Fruit fly (Drosophila melanogaster): Measurements from ENCODE around the gene mRpL21.

Gene mRpL21

DNA sequence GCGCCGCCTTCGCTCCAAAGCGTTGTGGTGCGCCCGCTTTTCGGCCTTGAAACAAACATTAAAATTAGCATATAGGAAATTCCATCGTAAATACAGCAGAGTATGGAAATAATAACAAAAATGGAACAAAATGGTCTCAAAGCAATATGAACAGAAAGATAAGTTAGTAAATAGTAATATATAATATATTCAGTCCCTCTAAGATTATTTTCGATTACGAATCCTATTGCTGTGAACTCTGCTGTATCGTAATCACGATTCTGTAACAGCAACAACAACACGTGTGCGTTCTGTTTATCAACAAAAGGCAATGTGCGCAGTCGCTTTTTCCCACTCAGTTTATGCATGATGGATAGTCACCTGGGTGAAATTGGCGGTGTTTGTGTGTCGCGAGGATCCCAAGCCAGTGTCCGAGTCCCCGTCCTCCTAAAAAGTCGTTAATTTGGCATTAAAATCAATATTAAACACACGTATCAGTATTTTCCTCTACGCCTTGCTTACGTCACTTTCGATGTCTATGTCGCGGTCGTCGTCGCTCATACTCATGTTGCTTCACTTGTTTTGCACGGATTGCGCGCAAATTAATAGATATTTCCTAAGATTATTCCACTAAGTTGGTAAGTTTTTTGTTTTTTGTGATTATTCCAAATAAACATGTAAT lies 8.7 kb upstream of the mRpL21 start, which contains the start of the genes CG42374 and Mettl5 (continued):
- TF ChIP-seq CG1233 (GFP tag; optimal IDR thresholded peaks at IDR 0.05) (peak; percentile 47), odd (GFP tag; optimal IDR thresholded peaks at IDR 0.05) (no peak), dmrt99B (tag; optimal IDR thresholded peaks at IDR 0.05) (peak; percentile 47), HmgZ (tag; optimal IDR thresholded peaks at IDR 0.05) (peak; percentile 42), ro (GFP tag; IDR thresholded peaks at IDR 0.05) (no peak), fru (optimal IDR thresholded peaks at IDR 0.05) (no peak), inv (GFP tag; IDR thresholded peaks at IDR 0.05; ENCODE audit: partially characterized antibody) (no peak), Blimp-1 (GFP tag; optimal IDR thresholded peaks at IDR 0.05) (peak; percentile 18), HLH3B (GFP tag; IDR thresholded peaks at IDR 0.05) (peak; percentile 54; the same call in 1 of the 2 replicates), C15 (GFP tag; IDR thresholded peaks at IDR 0.05) (no peak), Doc3 (GFP tag; IDR thresholded peaks at IDR 0.05; ENCODE audit: partially characterized antibody) (no peak), CG6272 (GFP tag; IDR thresholded peaks at IDR 0.05) (no peak), CG6689 (GFP tag; IDR thresholded peaks at IDR 0.05) (peak; percentile 62; the same call in 1 of the 2 replicates), Lim3 (GFP tag; IDR thresholded peaks at IDR 0.05) (no peak), lab (GFP tag; optimal IDR thresholded peaks at IDR 0.05) (peak; percentile 59), Six4 (GFP tag; optimal IDR thresholded peaks at IDR 0.05) (no peak), ttk (GFP tag; IDR thresholded peaks at IDR 0.05) (no peak), gcm2 (GFP tag; optimal IDR thresholded peaks at IDR 0.05) (no peak), CG15601 (tag; optimal IDR thresholded peaks at IDR 0.05) (no peak), mirr (GFP tag; optimal IDR thresholded peaks at IDR 0.05) (no peak), mam (GFP tag; optimal IDR thresholded peaks at IDR 0.05) (no peak), Poxn (GFP tag; IDR thresholded peaks at IDR 0.05) (no peak), Vsx1 (GFP tag; optimal IDR thresholded peaks at IDR 0.05) (no peak), Doc2 (GFP tag; IDR thresholded peaks at IDR 0.05) (no peak), Fer3 (tag; optimal IDR thresholded peaks at IDR 0.05) (peak; percentile 45), nmo (GFP tag; optimal IDR thresholded peaks at IDR 0.05) (peak; percentile 15), CG17328 (GFP tag; IDR thresholded peaks at IDR 0.05) (no peak), peb (GFP tag; IDR thresholded peaks at IDR 0.05) (no peak), tio (GFP tag; optimal IDR thresholded peaks at IDR 0.05) (no peak), gfzf (GFP tag; optimal IDR thresholded peaks at IDR 0.05) (no peak), CG9437 (GFP tag; optimal IDR thresholded peaks at IDR 0.05) (no peak), ken (GFP tag; IDR thresholded peaks at IDR 0.05) (no peak), slp2 (GFP tag; optimal IDR thresholded peaks at IDR 0.05) (no peak), dan (GFP tag; IDR thresholded peaks at IDR 0.05) (no peak), pum (GFP tag; optimal IDR thresholded peaks at IDR 0.05) (no peak), lmd (GFP tag; IDR thresholded peaks at IDR 0.05) (peak; percentile 37), hkb (optimal IDR thresholded peaks at IDR 0.05) (no peak), hkb (GFP tag; IDR thresholded peaks at IDR 0.05) (peak; percentile 82), wek (GFP tag; optimal IDR thresholded peaks at IDR 0.05) (no peak), psq (GFP tag; optimal IDR thresholded peaks at IDR 0.05) (no peak), Ada2b (GFP tag; IDR thresholded peaks at IDR 0.05) (peak; percentile 22; the same call in 1 of the 2 replicates), bsh (GFP tag; optimal IDR thresholded peaks at IDR 0.05) (peak in 1 of 2 experiments; percentile 62), CG12391 (tag; optimal IDR thresholded peaks at IDR 0.05) (peak; percentile 20), mld (GFP tag; IDR thresholded peaks at IDR 0.05; ENCODE audit: partially characterized antibody) (no peak), Lpt (GFP tag; optimal IDR thresholded peaks at IDR 0.05) (no peak), trem (tag; optimal IDR thresholded peaks at IDR 0.05) (no peak), hb (GFP tag; IDR thresholded peaks at IDR 0.05; ENCODE audit: partially characterized antibody) (no peak), tx (GFP tag; optimal IDR thresholded peaks at IDR 0.05) (no peak), CG12236 (GFP tag; optimal IDR thresholded peaks at IDR 0.05) (no peak), CG34376 (GFP tag; optimal IDR thresholded peaks at IDR 0.05) (no peak), CG18476 (GFP tag; optimal IDR thresholded peaks at IDR 0.05) (peak; percentile 17)
